Fruit fly (Drosophila melanogaster): ENCODE results near the gene CG10877.

CG10877 gene

dm6 chr3R:20549017-20549854 is 14.6 kb downstream of the CG10877 start (continued):
- TF ChIP-seq CG8290 (GFP tag; optimal IDR thresholded peaks at IDR 0.05) = no peak
- TF ChIP-seq CG8290 (tag; optimal IDR thresholded peaks at IDR 0.05) = peak in 1 of 2 experiments; percentile 56
- TF ChIP-seq sqz (GFP tag; optimal IDR thresholded peaks at IDR 0.05) = no peak
- TF ChIP-seq dysf (GFP tag; IDR thresholded peaks at IDR 0.05) = 0 out of 3 replicates have a peak, but pooled peaks have one; percentile 16
- no peak for TF ChIP-seq Hmx (GFP tag; optimal IDR thresholded peaks at IDR 0.05)
- TF ChIP-seq CG3726 (GFP tag; IDR thresholded peaks at IDR 0.05) = no peak
- peak; percentile 8 for TF ChIP-seq D19A (tag; optimal IDR thresholded peaks at IDR 0.05)
- no peak for TF ChIP-seq CG13287 (GFP tag; IDR thresholded peaks at IDR 0.05; ENCODE audit: partially characterized antibody)
- TF ChIP-seq sens (GFP tag) = no peak
- no peak for TF ChIP-seq CG43689 (GFP tag; IDR thresholded peaks at IDR 0.05)
- no peak for TF ChIP-seq CG12659 (GFP tag; optimal IDR thresholded peaks at IDR 0.05)
- TF ChIP-seq Nf-YC (tag; optimal IDR thresholded peaks at IDR 0.05) = no peak
- no peak for TF ChIP-seq Bteb2 (GFP tag; optimal IDR thresholded peaks at IDR 0.05)
- peak; percentile 5 for TF ChIP-seq HmgZ (tag; optimal IDR thresholded peaks at IDR 0.05)
- TF ChIP-seq D19B (GFP tag; optimal IDR thresholded peaks at IDR 0.05) = peak; percentile 84
- no peak for TF ChIP-seq tio (GFP tag; optimal IDR thresholded peaks at IDR 0.05)
- TF ChIP-seq CG8359 (GFP tag; optimal IDR thresholded peaks at IDR 0.05; ENCODE audit: borderline replicate concordance) = no peak
- no peak for TF ChIP-seq H15 (GFP tag; IDR thresholded peaks at IDR 0.05)
- no peak for TF ChIP-seq CG1647 (GFP tag; optimal IDR thresholded peaks at IDR 0.05)
- no peak for TF ChIP-seq Usf (GFP tag; optimal IDR thresholded peaks at IDR 0.05)
- TF ChIP-seq E2f2 (GFP tag; IDR thresholded peaks at IDR 0.05) = no peak
- no peak for TF ChIP-seq cato (GFP tag; optimal IDR thresholded peaks at IDR 0.05; ENCODE audit: borderline replicate concordance)
- no peak for TF ChIP-seq zen2 (GFP tag; IDR thresholded peaks at IDR 0.05; ENCODE audit: partially characterized antibody)
- peak; percentile 48 for TF ChIP-seq CG12071 (GFP tag; optimal IDR thresholded peaks at IDR 0.05)
- peak; percentile 12 for TF ChIP-seq CG1603 (tag; optimal IDR thresholded peaks at IDR 0.05)
- peak; percentile 26 for TF ChIP-seq ind (GFP tag; optimal IDR thresholded peaks at IDR 0.05)
- TF ChIP-seq H2.0 (GFP tag; IDR thresholded peaks at IDR 0.05) = no peak
- TF ChIP-seq CG2120 (GFP tag; optimal IDR thresholded peaks at IDR 0.05) = peak; percentile 40
- TF ChIP-seq Sry-δ (GFP tag; optimal IDR thresholded peaks at IDR 0.05) = no peak
- TF ChIP-seq seq (GFP tag; IDR thresholded peaks at IDR 0.05) = no peak
- TF ChIP-seq z (GFP tag; IDR thresholded peaks at IDR 0.05) = no peak
- no peak for TF ChIP-seq CG16863 (GFP tag; optimal IDR thresholded peaks at IDR 0.05)
- TF ChIP-seq Med (GFP tag) = peak; percentile 79
- TF ChIP-seq CG14441 (GFP tag; IDR thresholded peaks at IDR 0.05) = peak; percentile 47; the same call in 1 of the 2 replicates
- TF ChIP-seq trh (GFP tag; optimal IDR thresholded peaks at IDR 0.05) = no peak
- TF ChIP-seq CG12769 (tag; optimal IDR thresholded peaks at IDR 0.05) = peak; percentile 43
- TF ChIP-seq luna (GFP tag; optimal IDR thresholded peaks at IDR 0.05) = no peak
- no peak for TF ChIP-seq mam (GFP tag; optimal IDR thresholded peaks at IDR 0.05)
- TF ChIP-seq CG34376 (GFP tag; optimal IDR thresholded peaks at IDR 0.05) = no peak
- TF ChIP-seq Hr78 (GFP tag; optimal IDR thresholded peaks at IDR 0.05) = no peak
- TF ChIP-seq CG4404 (GFP tag; IDR thresholded peaks at IDR 0.05) = no peak
- no peak for TF ChIP-seq CG10209 (GFP tag; optimal IDR thresholded peaks at IDR 0.05)
- peak; percentile 27 for TF ChIP-seq CG18599 (GFP tag; optimal IDR thresholded peaks at IDR 0.05)
- peak in 1 of 2 experiments; percentile 83 for TF ChIP-seq Pdp1 (GFP tag; optimal IDR thresholded peaks at IDR 0.05)
- TF ChIP-seq MTF-1 (GFP tag; optimal IDR thresholded peaks at IDR 0.05; ENCODE audit: borderline replicate concordance) = no peak
- peak in 1 of 3 experiments; percentile 32 for TF ChIP-seq lola (GFP tag; optimal IDR thresholded peaks at IDR 0.05)
- TF ChIP-seq chinmo (GFP tag; IDR thresholded peaks at IDR 0.05; ENCODE audit: partially characterized antibody) = 0 out of 4 replicates have a peak, but pooled peaks have one; percentile 34
- no peak for TF ChIP-seq slou (GFP tag; optimal IDR thresholded peaks at IDR 0.05)
- no peak for TF ChIP-seq CG17328 (GFP tag; IDR thresholded peaks at IDR 0.05)
